Fruit fly (Drosophila melanogaster) whole organism, wandering third instar larva: ENCODE measurements around the gene Ctu2.

Experiments
- Abd-B ChIP-seq: fragments of >200 bp; optimal IDR thresholded peaks from 2 replicates; lab custom pipeline; 2017; ENCODE audit warnings: missing biosample characterization, missing genetic modification characterization
- CG32264 ChIP-seq: fragments of 200-800 bp; sonication (Bioruptor generic); optimal IDR thresholded peaks from 2 replicates; lab custom pipeline; 2016; ENCODE audit warnings: missing biosample characterization, missing genetic modification characterization
- CG9705 ChIP-seq: fragments of 200-800 bp; sonication (Bioruptor generic); optimal IDR thresholded peaks from 2 replicates; lab custom pipeline; 2018; ENCODE audit warnings: missing biosample characterization, mild to moderate bottlenecking, missing genetic modification characterization
- CrebA ChIP-seq: fragments of 200-800 bp; sonication (Bioruptor generic); optimal IDR thresholded peaks from 2 replicates; lab custom pipeline; 2016; ENCODE audit warnings: missing biosample characterization, mild to moderate bottlenecking, missing genetic modification characterization, borderline replicate concordance
- Dfd ChIP-seq: fragments of >200 bp; optimal IDR thresholded peaks from 2 replicates; lab custom pipeline; 2017; ENCODE audit warnings: missing biosample characterization, missing genetic modification characterization
- Dif ChIP-seq: fragments of 200-275, 200-300 bp; sonication (Bioruptor generic); optimal IDR thresholded peaks from 2 replicates; lab custom pipeline; 2018; ENCODE audit warnings: missing biosample characterization, missing genetic modification characterization; ENCODE audit not compliant: partially characterized antibody
- GATAd ChIP-seq: sonication (Bioruptor generic); optimal IDR thresholded peaks from 2 replicates; lab custom pipeline; 2016; ENCODE audit warnings: missing biosample characterization, missing genetic modification characterization
- HLH106 ChIP-seq: fragments of 200-800 bp; optimal IDR thresholded peaks from 3 replicates; lab custom pipeline; 2019; ENCODE audit warnings: missing biosample characterization, mild to moderate bottlenecking, missing genetic modification characterization, moderate library complexity
- Hnf4 ChIP-seq: fragments of 200-800 bp; sonication (Bioruptor generic); optimal IDR thresholded peaks from 2 replicates; lab custom pipeline; 2016; ENCODE audit warnings: missing biosample characterization, mild to moderate bottlenecking, missing genetic modification characterization
- Hr78 ChIP-seq: fragments of >200 bp; optimal IDR thresholded peaks from 2 replicates; lab custom pipeline; 2017; ENCODE audit warnings: missing biosample characterization, missing genetic modification characterization
- Hr83 ChIP-seq: fragments of 200-300 bp; sonication (Bioruptor generic); optimal IDR thresholded peaks from 2 replicates; lab custom pipeline; 2016; ENCODE audit warnings: missing biosample characterization, mild to moderate bottlenecking, missing genetic modification characterization, moderate library complexity; ENCODE audit not compliant: poor library complexity, severe bottlenecking
- Jra ChIP-seq: sonication (Bioruptor generic); optimal IDR thresholded peaks from 2 replicates; lab custom pipeline; 2016; ENCODE audit warnings: missing biosample characterization, missing genetic modification characterization
- Mio ChIP-seq: sonication (Bioruptor generic); optimal IDR thresholded peaks from 2 replicates; lab custom pipeline; 2016; ENCODE audit warnings: missing biosample characterization, missing genetic modification characterization
- Myc ChIP-seq: fragments of >200 bp; optimal IDR thresholded peaks from 2 replicates; lab custom pipeline; 2017
- OdsH ChIP-seq: fragments of 200-800 bp; sonication (Bioruptor generic); optimal IDR thresholded peaks from 2 replicates; lab custom pipeline; 2016; ENCODE audit warnings: missing biosample characterization, mild to moderate bottlenecking, missing genetic modification characterization
- Rel ChIP-seq, 2 experiments: fragments of 200-800 bp; sonication (Bioruptor generic) in 1 of 2; optimal IDR thresholded peaks; 2 replicates in 1 of 2; 3 replicates in 1 of 2; lab custom pipeline; 2016 to 2019; ENCODE audit warnings: mild to moderate bottlenecking in 2 of 2, missing biosample characterization in 2 of 2, missing genetic modification characterization in 2 of 2, moderate library complexity in 1 of 2
- Vsx2 ChIP-seq: fragments of 200-300, 225-300 bp; sonication (Bioruptor generic); optimal IDR thresholded peaks from 2 replicates; lab custom pipeline; 2018; ENCODE audit warnings: missing biosample characterization, missing genetic modification characterization; ENCODE audit not compliant: partially characterized antibody
- br ChIP-seq: fragments of 200-800 bp; sonication (Bioruptor generic); optimal IDR thresholded peaks from 2 replicates; lab custom pipeline; 2016; ENCODE audit warnings: missing biosample characterization, missing genetic modification characterization
- brk ChIP-seq: fragments of 200-800 bp; sonication (Bioruptor generic); optimal IDR thresholded peaks from 2 replicates; lab custom pipeline; 2016; ENCODE audit warnings: missing biosample characterization, mild to moderate bottlenecking, missing genetic modification characterization
- dl ChIP-seq, 2 experiments: fragments of 175-275, 200-275 bp in 1 of 2; fragments of 200-275 bp in 1 of 2; sonication (Bioruptor generic); optimal IDR thresholded peaks; lab custom pipeline; 2018; ENCODE audit warnings: mild to moderate bottlenecking in 2 of 2, missing biosample characterization in 2 of 2, missing genetic modification characterization in 2 of 2, moderate library complexity in 2 of 2; ENCODE audit not compliant: partially characterized antibody in 2 of 2, insufficient read depth in 1 of 2
- dmrt93B ChIP-seq: fragments of 200-800 bp; sonication (Bioruptor generic); optimal IDR thresholded peaks from 2 replicates; lab custom pipeline; 2018; ENCODE audit warnings: missing biosample characterization, mild to moderate bottlenecking, missing genetic modification characterization
- dsf ChIP-seq: sonication (Bioruptor generic); optimal IDR thresholded peaks from 2 replicates; lab custom pipeline; 2016; ENCODE audit warnings: missing biosample characterization, missing genetic modification characterization, borderline replicate concordance
- foxo ChIP-seq, 2 experiments: fragments of 200-800 bp; sonication (Bioruptor generic); optimal IDR thresholded peaks; 2 replicates in 1 of 2; 3 replicates in 1 of 2; lab custom pipeline; 2016 to 2017; ENCODE audit warnings: missing biosample characterization in 2 of 2, missing genetic modification characterization in 2 of 2
- fru ChIP-seq: fragments of 200-800 bp; sonication (Bioruptor generic); optimal IDR thresholded peaks from 3 replicates; lab custom pipeline; 2016; ENCODE audit warnings: missing biosample characterization, mild to moderate bottlenecking, missing genetic modification characterization
- h ChIP-seq: fragments of 200-800 bp; sonication (Bioruptor generic); optimal IDR thresholded peaks from 3 replicates; lab custom pipeline; 2016; ENCODE audit warnings: missing biosample characterization, mild to moderate bottlenecking, missing genetic modification characterization
- jim ChIP-seq: fragments of 175-275, 200-325 bp; sonication (Bioruptor generic); optimal IDR thresholded peaks from 2 replicates; lab custom pipeline; 2016; ENCODE audit warnings: missing biosample characterization, mild to moderate bottlenecking, missing genetic modification characterization
- pan ChIP-seq: fragments of >200 bp; optimal IDR thresholded peaks from 2 replicates; lab custom pipeline; 2017
- psq ChIP-seq: fragments of 200-800 bp; sonication (Bioruptor generic); optimal IDR thresholded peaks from 3 replicates; lab custom pipeline; 2017; ENCODE audit warnings: missing biosample characterization, mild to moderate bottlenecking, missing genetic modification characterization, moderate library complexity
- rgr ChIP-seq: fragments of 200-800 bp; sonication (Bioruptor generic); optimal IDR thresholded peaks from 3 replicates; lab custom pipeline; 2016; ENCODE audit warnings: missing biosample characterization, mild to moderate bottlenecking, missing genetic modification characterization
- sage ChIP-seq: fragments of 200-800 bp; sonication (Bioruptor generic); optimal IDR thresholded peaks from 2 replicates; lab custom pipeline; 2016; ENCODE audit warnings: missing biosample characterization, mild to moderate bottlenecking, missing genetic modification characterization
- sv ChIP-seq: fragments of 200-800 bp; sonication (Bioruptor generic); optimal IDR thresholded peaks from 3 replicates; lab custom pipeline; 2016; ENCODE audit warnings: missing biosample characterization, missing genetic modification characterization
- tai ChIP-seq: sonication (Bioruptor generic); optimal IDR thresholded peaks from 2 replicates; lab custom pipeline; 2016; ENCODE audit warnings: missing biosample characterization, missing genetic modification characterization
- usp ChIP-seq: fragments of >200 bp; optimal IDR thresholded peaks from 2 replicates; lab custom pipeline; 2017; ENCODE audit warnings: missing biosample characterization, missing genetic modification characterization
- woc ChIP-seq: sonication (Bioruptor generic); optimal IDR thresholded peaks from 2 replicates; lab custom pipeline; 2016; ENCODE audit warnings: missing biosample characterization, mild to moderate bottlenecking, missing genetic modification characterization

The Ctu2 gene

DNA sequence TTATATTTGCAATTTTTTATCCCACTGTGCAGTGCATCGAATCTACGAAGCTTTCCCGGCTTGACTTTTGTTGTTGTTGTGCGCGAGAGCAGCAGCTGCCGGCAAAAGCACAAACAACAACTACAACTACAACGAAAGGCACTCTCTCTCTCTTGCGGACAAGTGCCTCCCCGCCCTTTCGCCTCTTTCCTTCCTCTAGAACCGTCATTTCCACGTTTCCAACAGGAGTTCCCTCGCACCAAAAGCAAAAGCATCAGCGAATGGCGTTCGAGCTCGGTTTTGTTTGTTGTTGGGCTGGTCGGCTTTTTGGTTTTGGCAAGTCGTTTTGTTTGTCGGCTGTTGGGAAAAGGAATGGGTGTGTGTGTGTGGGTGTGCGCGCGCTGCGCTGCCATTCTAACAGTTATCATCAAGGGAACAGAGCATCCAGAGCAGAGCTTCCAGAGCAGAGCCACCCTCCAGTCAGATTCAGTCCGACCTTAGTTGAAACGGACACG lies 29.2 kb downstream of the Ctu2 start, which contains the start of gene tj:
tj (plus strand) TSS at position 444 of the 494 bp plus-strand sequence.
- TF ChIP-seq Hnf4 (GFP tag; lab: Kevin White, UChicago) = no peak
- TF ChIP-seq tai (GFP tag; lab: Kevin White, UChicago) = no peak
- TF ChIP-seq h (GFP tag; lab: Kevin White, UChicago) = no peak
- TF ChIP-seq GATAd (GFP tag; lab: Kevin White, UChicago) = no peak
- no peak for TF ChIP-seq dmrt93B (GFP tag; lab: Kevin White, UChicago)
- TF ChIP-seq Abd-B = no peak
- TF ChIP-seq rgr = no peak
- TF ChIP-seq br (GFP tag; lab: Kevin White, UChicago) = no peak
- no peak for TF ChIP-seq CG9705
- no peak for TF ChIP-seq usp (GFP tag; lab: Kevin White, UChicago)
- no peak for TF ChIP-seq Hr78 (GFP tag; lab: Kevin White, UChicago)
- no peak for TF ChIP-seq HLH106
- no peak for TF ChIP-seq Myc
- TF ChIP-seq pan = no peak
- no peak for TF ChIP-seq brk (GFP tag; lab: Kevin White, UChicago)
- TF ChIP-seq Rel (GFP tag; optimal IDR thresholded peaks at IDR 0.05; lab: Kevin White, UChicago) = no peak
- TF ChIP-seq Rel (tag; optimal IDR thresholded peaks at IDR 0.05; lab: Kevin White, UChicago) = no peak
- no peak for TF ChIP-seq Hr83
- no peak for TF ChIP-seq dsf (GFP tag; lab: Kevin White, UChicago)
- TF ChIP-seq Jra (GFP tag; lab: Kevin White, UChicago) = no peak
- no peak for TF ChIP-seq fru
- TF ChIP-seq, all 38 proteins: peak for 0

dm6 chr2L:19463405-19463804 lies 29.6 kb downstream of the Ctu2 start:
- TF ChIP-seq sv (GFP tag; lab: Kevin White, UChicago) (no peak), sage (GFP tag; lab: Kevin White, UChicago) (no peak), woc (GFP tag; lab: Kevin White, UChicago) (no peak), GATAd (GFP tag; lab: Kevin White, UChicago) (no peak), tai (GFP tag; lab: Kevin White, UChicago) (no peak), pan (no peak), Dfd (no peak), CG32264 (GFP tag; lab: Kevin White, UChicago) (no peak), dmrt93B (GFP tag; lab: Kevin White, UChicago) (no peak), OdsH (GFP tag; lab: Kevin White, UChicago) (no peak), fru (no peak), Myc (no peak), br (GFP tag; lab: Kevin White, UChicago) (no peak), foxo (GFP tag; optimal IDR thresholded peaks at IDR 0.05; lab: Kevin White, UChicago) (no peak), Vsx2 (GFP tag; lab: Kevin White, UChicago) (no peak), Hr83 (no peak), h (GFP tag; lab: Kevin White, UChicago) (no peak), Hr78 (GFP tag; lab: Kevin White, UChicago) (no peak)

DNA sequence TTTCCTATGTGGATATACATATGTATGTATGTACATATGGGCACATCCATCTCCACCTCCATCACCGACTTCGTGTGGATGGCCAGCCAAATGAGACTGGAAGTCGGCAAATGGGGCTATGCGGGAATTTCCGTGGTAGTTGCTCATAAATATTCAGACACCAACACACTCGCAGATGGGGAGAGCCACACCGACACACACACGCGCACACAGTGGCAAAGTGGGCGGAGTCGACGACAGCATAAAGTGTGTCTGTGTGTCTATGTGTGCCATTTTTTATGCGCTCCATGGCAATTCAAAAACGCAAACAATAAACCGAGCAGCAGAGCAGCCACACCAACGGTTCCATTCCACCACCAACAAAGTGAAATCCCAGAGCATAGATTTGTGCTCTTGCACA lies 30.2 kb downstream of the Ctu2 start:
- no peak for TF ChIP-seq OdsH (GFP tag; lab: Kevin White, UChicago)
- TF ChIP-seq woc (GFP tag; lab: Kevin White, UChicago) = no peak
- TF ChIP-seq tai (GFP tag; lab: Kevin White, UChicago) = no peak
- TF ChIP-seq pan = no peak
- no peak for TF ChIP-seq sage (GFP tag; lab: Kevin White, UChicago)
- no peak for TF ChIP-seq br (GFP tag; lab: Kevin White, UChicago)
- no peak for TF ChIP-seq Dif (GFP tag; lab: Kevin White, UChicago)
- no peak for TF ChIP-seq Hr78 (GFP tag; lab: Kevin White, UChicago)
- no peak for TF ChIP-seq dl (GFP tag; optimal IDR thresholded peaks at IDR 0.05; lab: Kevin White, UChicago; ENCODE audit: insufficient read depth in 1 of 2, partially characterized antibody in 2 of 2)
- TF ChIP-seq dsf (GFP tag; lab: Kevin White, UChicago) = no peak

- TF ChIP-seq dl (GFP tag; optimal IDR thresholded peaks at IDR 0.05; lab: Kevin White, UChicago; ENCODE audit: insufficient read depth in 1 of 2, partially characterized antibody in 2 of 2) (no peak), Hr83 (no peak), GATAd (GFP tag; lab: Kevin White, UChicago) (no peak), Mio (GFP tag; lab: Kevin White, UChicago) (no peak), Hnf4 (GFP tag; lab: Kevin White, UChicago) (no peak), OdsH (GFP tag; lab: Kevin White, UChicago) (no peak), sv (GFP tag; lab: Kevin White, UChicago) (no peak), dsf (GFP tag; lab: Kevin White, UChicago) (no peak), Dfd (no peak), Dif (GFP tag; lab: Kevin White, UChicago) (no peak), psq (no peak), Hr78 (GFP tag; lab: Kevin White, UChicago) (no peak), pan (no peak), br (GFP tag; lab: Kevin White, UChicago) (no peak), rgr (no peak), woc (GFP tag; lab: Kevin White, UChicago) (no peak), HLH106 (no peak), usp (GFP tag; lab: Kevin White, UChicago) (no peak), CrebA (GFP tag; lab: Kevin White, UChicago) (no peak), jim (no peak)
Observed at dm6 chr2L:19459404-19459803, 33.6 kb downstream of the Ctu2 start.
